Worm (Caenorhabditis elegans) whole organism, L4 larva: ENCODE measurements around the gene csn-5.

Experiments used
- D1046.2 ChIP-seq: fragments of 200-800 bp; sonication (Bioruptor generic); IDR thresholded peaks from 2 replicates; pipeline ENCODE4 v1.3.6; 2022; ENCODE audit warnings: missing genetic modification characterization, missing compliant biosample characterization
- F44E2.7 ChIP-seq: fragments of 200-800 bp; sonication (Bioruptor generic); IDR thresholded peaks from 2 replicates; pipeline ENCODE4 v2.1.2; 2022; ENCODE audit warnings: missing genetic modification characterization, missing compliant biosample characterization
- T20F7.1 ChIP-seq: fragments of 200-800 bp; sonication (Bioruptor generic); optimal IDR thresholded peaks from 2 replicates; lab custom pipeline; 2018; ENCODE audit warnings: mild to moderate bottlenecking, missing genetic modification characterization, missing compliant biosample characterization
- T26A8.4 ChIP-seq: fragments of 200-800 bp; sonication (Bioruptor generic); IDR thresholded peaks from 2 replicates; pipeline ENCODE4 v1.3.6; 2022; ENCODE audit warnings: missing genetic modification characterization, missing compliant biosample characterization
- ZK337.2 ChIP-seq: fragments of 200-800 bp; sonication (Bioruptor generic); IDR thresholded peaks from 2 replicates; pipeline ENCODE4 v1.3.6; 2022; ENCODE audit warnings: missing genetic modification reagents, missing genetic modification characterization, missing compliant biosample characterization
- arid-1 ChIP-seq: fragments of 200-800 bp; sonication (Bioruptor generic); conservative IDR thresholded peaks from 2 replicates; pipeline ENCODE4 v1.3.6; 2022; ENCODE audit warnings: missing genetic modification reagents, missing genetic modification characterization, missing compliant biosample characterization
- ceh-20 ChIP-seq: fragments of 200-800 bp; sonication (Bioruptor generic); IDR thresholded peaks from 2 replicates; pipeline ENCODE4 v1.3.6; 2022; ENCODE audit warnings: missing genetic modification reagents, missing genetic modification characterization, missing compliant biosample characterization
- ceh-28 ChIP-seq: fragments of 150-350 bp; optimal IDR thresholded peaks from 2 replicates; lab custom pipeline; 2014; ENCODE audit warnings: missing biosample characterization, missing genetic modification reagents, missing genetic modification characterization
- ceh-32 ChIP-seq: sonication (generic microtip); optimal IDR thresholded peaks from 2 replicates; lab custom pipeline; 2016; ENCODE audit warnings: mild to moderate bottlenecking, missing genetic modification characterization, missing compliant biosample characterization; ENCODE audit not compliant: poor library complexity
- ces-1 ChIP-seq: fragments of 150-350 bp; sonication (generic microtip); optimal IDR thresholded peaks from 4 replicates; lab custom pipeline; 2014; ENCODE audit warnings: missing biosample characterization, missing genetic modification reagents, missing genetic modification characterization
- daf-12 ChIP-seq: fragments of 150-350 bp; optimal IDR thresholded peaks from 2 replicates; lab custom pipeline; 2014; ENCODE audit warnings: missing biosample characterization, missing genetic modification reagents, missing genetic modification characterization
- duxl-1 ChIP-seq: sonication (generic microtip); optimal IDR thresholded peaks from 2 replicates; lab custom pipeline; 2016; ENCODE audit warnings: mild to moderate bottlenecking, missing genetic modification characterization, moderate library complexity, missing compliant biosample characterization; ENCODE audit not compliant: poor library complexity
- lin-38 ChIP-seq: fragments of 200-800 bp; sonication (Bioruptor generic); IDR thresholded peaks from 2 replicates; pipeline ENCODE4 v1.3.6; 2022; ENCODE audit warnings: missing genetic modification reagents, missing genetic modification characterization, missing compliant biosample characterization
- lir-3 ChIP-seq: sonication (generic microtip); optimal IDR thresholded peaks from 2 replicates; lab custom pipeline; 2016; ENCODE audit warnings: mild to moderate bottlenecking, missing genetic modification characterization, missing compliant biosample characterization
- lsy-2 ChIP-seq, 2 experiments: fragments of 150-350 bp in 1 of 2; sonication (generic microtip) in 1 of 2; optimal IDR thresholded peaks; 2 replicates each; lab custom pipeline; 2014 to 2017; ENCODE audit warnings: missing biosample characterization in 2 of 2, missing genetic modification characterization in 2 of 2
- mdt-29 ChIP-seq: fragments of 200-800 bp; sonication (Bioruptor generic); IDR thresholded peaks from 2 replicates; pipeline ENCODE4 v1.3.6; 2022; ENCODE audit warnings: missing genetic modification reagents, missing genetic modification characterization, missing compliant biosample characterization
- mep-1 ChIP-seq: fragments of 150-350 bp; sonication (generic microtip); optimal IDR thresholded peaks from 3 replicates; lab custom pipeline; 2014; ENCODE audit warnings: missing biosample characterization, missing genetic modification characterization
- nhr-10 ChIP-seq: fragments of 150-350 bp; optimal IDR thresholded peaks from 2 replicates; lab custom pipeline; 2014; ENCODE audit warnings: missing biosample characterization, missing genetic modification characterization
- nhr-102 ChIP-seq: sonication (generic microtip); optimal IDR thresholded peaks from 2 replicates; lab custom pipeline; 2016; ENCODE audit warnings: mild to moderate bottlenecking, missing genetic modification characterization, moderate library complexity, missing compliant biosample characterization
- nhr-41 ChIP-seq: fragments of 200-800 bp; sonication (Bioruptor generic); IDR thresholded peaks from 2 replicates; pipeline ENCODE4 v1.3.6; 2022; ENCODE audit warnings: missing genetic modification reagents, missing genetic modification characterization, missing compliant biosample characterization
- nhr-42 ChIP-seq: fragments of 200-800 bp; sonication (Bioruptor generic); IDR thresholded peaks from 2 replicates; pipeline ENCODE4 v1.3.6; 2022; ENCODE audit warnings: missing genetic modification characterization, missing compliant biosample characterization
- nhr-6 ChIP-seq: fragments of 150-350 bp; optimal IDR thresholded peaks from 2 replicates; lab custom pipeline; 2014; ENCODE audit warnings: missing biosample characterization, missing genetic modification characterization
- nhr-77 ChIP-seq: fragments of 150-350 bp; optimal IDR thresholded peaks from 2 replicates; lab custom pipeline; 2014; ENCODE audit warnings: missing biosample characterization, missing genetic modification characterization
- rbr-2 ChIP-seq: sonication (generic microtip); optimal IDR thresholded peaks from 2 replicates; lab custom pipeline; 2016; ENCODE audit warnings: missing genotype, missing genetic modification characterization, missing compliant biosample characterization
- saeg-2 ChIP-seq: fragments of 200-800 bp; sonication (Bioruptor generic); IDR thresholded peaks from 2 replicates; pipeline ENCODE4 v1.3.6; 2022; ENCODE audit warnings: missing genetic modification reagents, missing genetic modification characterization, missing compliant biosample characterization
- snpc-1.2 ChIP-seq: fragments of 200-800 bp; sonication (Bioruptor generic); IDR thresholded peaks from 2 replicates; pipeline ENCODE4 v1.3.6; 2022; ENCODE audit warnings: missing genetic modification reagents, missing genetic modification characterization, missing compliant biosample characterization
- spr-1 ChIP-seq: sonication (generic microtip); optimal IDR thresholded peaks from 2 replicates; lab custom pipeline; 2016; ENCODE audit warnings: mild to moderate bottlenecking, missing genetic modification characterization, missing compliant biosample characterization
- unc-130 ChIP-seq: sonication (generic microtip); optimal IDR thresholded peaks from 2 replicates; lab custom pipeline; 2016; ENCODE audit warnings: missing genetic modification reagents, missing genetic modification characterization, missing compliant biosample characterization
- unc-39 ChIP-seq: sonication (generic microtip); optimal IDR thresholded peaks from 2 replicates; lab custom pipeline; 2017; ENCODE audit warnings: missing biosample characterization, missing genetic modification characterization
- vab-7 ChIP-seq: fragments of 200-800 bp; sonication (Bioruptor generic); IDR thresholded peaks from 2 replicates; pipeline ENCODE4 v1.3.6; 2022; ENCODE audit warnings: missing genetic modification reagents, missing genetic modification characterization, missing compliant biosample characterization
- zfp-3 ChIP-seq: fragments of 200-800 bp; sonication (Bioruptor generic); conservative IDR thresholded peaks from 2 replicates; pipeline ENCODE4 v1.3.6; 2022; ENCODE audit warnings: missing genetic modification reagents, missing genetic modification characterization, missing compliant biosample characterization
- zip-11 ChIP-seq: fragments of 200-800 bp; sonication (Bioruptor generic); IDR thresholded peaks from 2 replicates; pipeline ENCODE4 v1.3.6; 2022; ENCODE audit warnings: missing genetic modification characterization, missing compliant biosample characterization
- zip-2 ChIP-seq: fragments of 150-350 bp; optimal IDR thresholded peaks from 2 replicates; lab custom pipeline; 2014; ENCODE audit warnings: missing biosample characterization, missing genetic modification characterization

Gene csn-5

ce11 chrIV:5674435-5674834 lies 25.1 kb downstream of the csn-5 start, which contains the start of gene srd-5:
Gene srd-5, minus strand, starts transcription at chrIV:5674535.
- TF ChIP-seq nhr-10 (tag; lab: Kevin White, UChicago) (no peak), mdt-29 (GFP tag; lab: Robert Waterston, UW) (no peak), nhr-102 (tag; lab: Kevin White, UChicago) (no peak), unc-39 (no peak), nhr-41 (GFP tag; lab: Robert Waterston, UW) (no peak), ZK337.2 (no peak), nhr-6 (tag; lab: Kevin White, UChicago) (no peak), nhr-77 (no peak), vab-7 (GFP tag; lab: Robert Waterston, UW) (no peak), D1046.2 (GFP tag; lab: Robert Waterston, UW) (no peak), zfp-3 (GFP tag; lab: Robert Waterston, UW) (no peak), unc-130 (GFP tag; lab: Kevin White, UChicago) (no peak)

- TF ChIP-seq daf-12 (tag; lab: Kevin White, UChicago) (no peak), ceh-20 (GFP tag; lab: Robert Waterston, UW) (no peak), mep-1 (no peak), lir-3 (tag; lab: Kevin White, UChicago) (no peak), saeg-2 (no peak), lin-38 (GFP tag; lab: Robert Waterston, UW) (no peak), spr-1 (tag; lab: Kevin White, UChicago) (no peak), zip-2 (tag; lab: Kevin White, UChicago) (no peak), rbr-2 (tag; lab: Kevin White, UChicago) (no peak), nhr-42 (GFP tag; lab: Robert Waterston, UW) (no peak), arid-1 (GFP tag; lab: Robert Waterston, UW) (no peak), ces-1 (GFP tag; lab: Kevin White, UChicago) (no peak)
These were observed 28.7 kb downstream of the csn-5 start, which contains the start of gene C55C3.4 for ce11 chrIV:5678044-5678443. Gene C55C3.4, minus strand, starts transcription at chrIV:5678144.

- no peak for TF ChIP-seq duxl-1 (tag; lab: Kevin White, UChicago)
- TF ChIP-seq daf-12 (tag; lab: Kevin White, UChicago), result no peak
- TF ChIP-seq T26A8.4 (GFP tag; lab: Robert Waterston, UW), result no peak
- no peak for TF ChIP-seq lsy-2 (tag; optimal IDR thresholded peaks at IDR 0.05; lab: Kevin White, UChicago)
- TF ChIP-seq ces-1 (GFP tag; lab: Kevin White, UChicago), result no peak
- TF ChIP-seq F44E2.7 (GFP tag; lab: Robert Waterston, UW), result no peak
- no peak for TF ChIP-seq ceh-28 (tag; lab: Kevin White, UChicago)
- no peak for TF ChIP-seq ceh-32 (tag; lab: Kevin White, UChicago)
- TF ChIP-seq T20F7.1 (GFP tag; lab: Kevin White, UChicago), result no peak
- no peak for TF ChIP-seq snpc-1.2 (GFP tag; lab: Robert Waterston, UW)
- no peak for TF ChIP-seq lin-38 (GFP tag; lab: Robert Waterston, UW)
These were observed 33.4 kb downstream of the csn-5 start, which contains the start of the genes C55C3.7 and C55C3.6 for ce11 chrIV:5682547-5683234. Gene C55C3.7, minus strand, starts transcription at chrIV:5682647. Gene C55C3.6, plus strand, starts transcription at chrIV:5683184.

- TF ChIP-seq ceh-28 (tag; lab: Kevin White, UChicago) (peak; percentile 99), zip-11 (GFP tag; lab: Robert Waterston, UW) (no peak)
These were observed 35.7 kb downstream of the csn-5 start, which contains the start of gene C55C3.3 for ce11 chrIV:5685014-5685413. Gene C55C3.3, plus strand, starts transcription at chrIV:5685287.
